Worm (Caenorhabditis elegans): ENCODE measurements around the gene flp-6.

- no peak for TF ChIP-seq zag-1 (tag; optimal IDR thresholded peaks at IDR 0.05)
- TF ChIP-seq pha-4 (GFP tag; IDR thresholded peaks at IDR 0.05), result no peak
- TF ChIP-seq pha-4 (tag; optimal IDR thresholded peaks at IDR 0.05), result no peak
- no peak for TF ChIP-seq skn-1 (tag; optimal IDR thresholded peaks at IDR 0.05)
- no peak for TF ChIP-seq ceh-28 (tag; optimal IDR thresholded peaks at IDR 0.05)
- TF ChIP-seq ama-1 (optimal IDR thresholded peaks at IDR 0.05), result no peak
- TF ChIP-seq ces-1 (GFP tag; optimal IDR thresholded peaks at IDR 0.05), result no peak
- no peak for TF ChIP-seq spr-1 (tag; optimal IDR thresholded peaks at IDR 0.05)
- no peak for TF ChIP-seq lin-13 (GFP tag; optimal IDR thresholded peaks at IDR 0.05)
- TF ChIP-seq unc-62 (GFP tag; optimal IDR thresholded peaks at IDR 0.05 in 1 of 2), result no peak
- TF ChIP-seq unc-62 (tag; optimal IDR thresholded peaks at IDR 0.05), result no peak
- TF ChIP-seq lsy-2 (tag; optimal IDR thresholded peaks at IDR 0.05), result no peak
Measured at ce11 chrV:9485508-9485907, 13.7 kb downstream of the flp-6 start.
